Worm (Caenorhabditis elegans) whole organism, L4 larva: ENCODE measurements around the gene F57F4.1.

Experiments used
- ZK546.5 ChIP-seq, 2 experiments: sonication (generic microtip); optimal IDR thresholded peaks; 2 replicates each; lab custom pipeline; 2017; ENCODE audit warnings: missing biosample characterization in 2 of 2, missing genetic modification characterization in 2 of 2
- ama-1 ChIP-seq: fragments of 150-350 bp; optimal IDR thresholded peaks from 2 replicates; lab custom pipeline; 2014; ENCODE audit warnings: inconsistent platforms, mixed read lengths
- ceh-82 ChIP-seq: sonication (generic microtip); optimal IDR thresholded peaks from 2 replicates; lab custom pipeline; 2017; ENCODE audit warnings: missing biosample characterization, missing genetic modification characterization
- fos-1 ChIP-seq: fragments of 150-350 bp; optimal IDR thresholded peaks from 2 replicates; lab custom pipeline; 2014; ENCODE audit warnings: missing biosample characterization, missing genetic modification characterization
- lsy-2 ChIP-seq, 2 experiments: fragments of 150-350 bp in 1 of 2; sonication (generic microtip) in 1 of 2; optimal IDR thresholded peaks; 2 replicates each; lab custom pipeline; 2014 to 2017; ENCODE audit warnings: missing biosample characterization in 2 of 2, missing genetic modification characterization in 2 of 2
- mdt-29 ChIP-seq: fragments of 200-800 bp; sonication (Bioruptor generic); IDR thresholded peaks from 2 replicates; pipeline ENCODE4 v1.3.6; 2022; ENCODE audit warnings: missing genetic modification reagents, missing genetic modification characterization, missing compliant biosample characterization
- nhr-25 ChIP-seq: sonication (generic microtip); optimal IDR thresholded peaks from 2 replicates; lab custom pipeline; 2017; ENCODE audit warnings: missing genetic modification characterization, mild to moderate bottlenecking, missing compliant biosample characterization, antibody characterized with exemption, moderate library complexity, borderline replicate concordance; ENCODE audit not compliant: insufficient read depth
- nhr-76 ChIP-seq: fragments of 150-350 bp; optimal IDR thresholded peaks from 2 replicates; lab custom pipeline; 2014; ENCODE audit warnings: missing biosample characterization, missing genetic modification characterization
- rbr-2 ChIP-seq: sonication (generic microtip); optimal IDR thresholded peaks from 2 replicates; lab custom pipeline; 2016; ENCODE audit warnings: missing genotype, missing genetic modification characterization, missing compliant biosample characterization
- tag-97 ChIP-seq: fragments of 200-800 bp; sonication (Bioruptor generic); IDR thresholded peaks from 2 replicates; pipeline ENCODE4 v1.3.6; 2022; ENCODE audit warnings: missing genetic modification characterization, missing compliant biosample characterization
- unc-62 ChIP-seq, 3 experiments: fragments of 150-350 bp in 1 of 3; sonication (generic microtip); optimal IDR thresholded peaks in 2 of 3; peaks in 1 of 3; 1 replicate in 1 of 3; 2 replicates in 2 of 3; lab custom pipeline; 2014 to 2017; ENCODE audit warnings: missing biosample characterization in 3 of 3, missing genetic modification characterization in 3 of 3, missing genetic modification reagents in 3 of 3, missing genotype in 1 of 3
- zag-1 ChIP-seq: fragments of 150-350 bp; optimal IDR thresholded peaks from 2 replicates; lab custom pipeline; 2014; ENCODE audit warnings: missing biosample characterization, missing genetic modification characterization
- zfp-2 ChIP-seq: sonication (generic microtip); optimal IDR thresholded peaks from 2 replicates; lab custom pipeline; 2016; ENCODE audit warnings: mild to moderate bottlenecking, missing genetic modification characterization, missing compliant biosample characterization

- TF ChIP-seq rbr-2 (tag; lab: Kevin White, UChicago) (no peak), ceh-82 (tag; lab: Kevin White, UChicago) (no peak), tag-97 (GFP tag; lab: Robert Waterston, UW) (no peak), ama-1 (lab: Kevin White, UChicago) (no peak), ZK546.5 (tag; optimal IDR thresholded peaks at IDR 0.05; lab: Kevin White, UChicago) (no peak), unc-62 (GFP tag; optimal IDR thresholded peaks at IDR 0.05 in 1 of 2; lab: Kevin White, UChicago) (no peak), unc-62 (tag; optimal IDR thresholded peaks at IDR 0.05; lab: Kevin White, UChicago) (no peak), zfp-2 (tag; lab: Kevin White, UChicago) (no peak), nhr-76 (no peak), nhr-25 (tag; lab: Kevin White, UChicago) (no peak), zag-1 (tag; lab: Kevin White, UChicago) (no peak), lsy-2 (tag; optimal IDR thresholded peaks at IDR 0.05; lab: Kevin White, UChicago) (no peak), fos-1 (tag; lab: Kevin White, UChicago) (no peak), mdt-29 (GFP tag; lab: Robert Waterston, UW) (no peak)
Measured at ce11 chrV:6400528-6400927, 10.3 kb downstream of the F57F4.1 start.
